Worm (Caenorhabditis elegans): ENCODE results near the gene C07H4.1.

DNA sequence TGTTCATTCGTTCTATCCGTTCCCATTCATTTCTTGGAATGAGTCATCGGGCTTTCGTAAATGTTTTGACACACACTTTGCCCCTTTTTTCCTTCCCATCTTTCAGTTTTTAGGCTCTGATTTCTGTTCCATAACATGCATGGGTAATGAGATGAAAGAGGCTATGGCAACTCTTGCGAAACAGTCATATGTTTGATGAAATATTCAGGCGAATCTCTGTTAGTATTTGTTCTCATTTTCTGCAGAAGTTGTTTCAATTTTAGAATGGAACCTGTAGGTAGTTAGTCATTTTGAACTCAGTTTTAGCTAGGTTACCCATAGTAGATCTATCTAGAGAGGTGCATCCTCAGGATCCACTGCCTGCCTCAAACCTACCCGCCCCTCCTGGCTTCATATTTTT lies 21.5 kb upstream of the C07H4.1 start:
- no peak for TF ChIP-seq W03F9.2 (tag; optimal IDR thresholded peaks at IDR 0.05)
- no peak for TF ChIP-seq him-1 (tag; optimal IDR thresholded peaks at IDR 0.05)
- TF ChIP-seq dao-5 (tag; optimal IDR thresholded peaks at IDR 0.05): no peak

All from whole organism, L4/young adult.